Worm (Caenorhabditis elegans): Measurements from ENCODE around the gene apc-11.
A peak's percentile ranks its signal among the peaks of the same experiment; 100 is the strongest.

apc-11 gene

DNA sequence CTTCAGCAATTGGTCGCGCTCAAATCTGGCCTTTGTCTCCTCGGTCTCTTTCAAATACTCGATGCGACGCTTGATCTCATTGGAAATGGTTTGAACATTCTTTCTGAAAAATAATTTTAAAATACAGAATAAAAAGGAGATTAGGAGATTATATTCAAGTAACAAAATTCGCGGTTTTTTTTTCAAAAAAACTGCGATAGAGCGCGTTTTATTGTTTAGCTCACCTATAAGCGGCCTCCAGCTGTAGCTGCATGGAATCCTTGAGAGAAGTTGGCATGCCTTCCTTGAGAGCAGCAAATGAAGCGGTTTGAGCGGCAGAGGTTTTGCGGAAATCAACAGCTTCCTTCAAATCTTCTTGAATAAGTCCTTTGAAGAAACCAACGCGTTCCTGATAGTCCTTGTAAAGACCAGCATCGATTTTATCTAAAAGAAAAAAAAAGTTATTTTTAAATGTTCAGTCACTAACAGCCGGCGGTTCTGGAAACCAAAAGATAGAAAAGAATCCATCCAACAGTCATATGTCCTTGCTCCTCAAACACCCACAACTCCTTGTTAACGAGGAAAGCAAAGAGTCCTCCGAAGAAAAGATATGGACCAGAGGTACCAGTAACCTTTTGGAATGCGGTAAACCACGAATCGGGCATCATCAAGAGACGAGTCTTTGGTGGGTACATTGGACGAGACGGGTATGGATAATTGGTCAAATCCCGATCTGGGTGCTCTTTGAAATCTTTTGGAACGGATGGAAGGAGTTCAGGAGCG, 719 bp upstream of the apc-11 start:
- TF ChIP-seq W03F9.2 (tag; optimal IDR thresholded peaks at IDR 0.05) (no peak), him-1 (tag; optimal IDR thresholded peaks at IDR 0.05) (no peak), dao-5 (tag; optimal IDR thresholded peaks at IDR 0.05) (no peak)

DNA sequence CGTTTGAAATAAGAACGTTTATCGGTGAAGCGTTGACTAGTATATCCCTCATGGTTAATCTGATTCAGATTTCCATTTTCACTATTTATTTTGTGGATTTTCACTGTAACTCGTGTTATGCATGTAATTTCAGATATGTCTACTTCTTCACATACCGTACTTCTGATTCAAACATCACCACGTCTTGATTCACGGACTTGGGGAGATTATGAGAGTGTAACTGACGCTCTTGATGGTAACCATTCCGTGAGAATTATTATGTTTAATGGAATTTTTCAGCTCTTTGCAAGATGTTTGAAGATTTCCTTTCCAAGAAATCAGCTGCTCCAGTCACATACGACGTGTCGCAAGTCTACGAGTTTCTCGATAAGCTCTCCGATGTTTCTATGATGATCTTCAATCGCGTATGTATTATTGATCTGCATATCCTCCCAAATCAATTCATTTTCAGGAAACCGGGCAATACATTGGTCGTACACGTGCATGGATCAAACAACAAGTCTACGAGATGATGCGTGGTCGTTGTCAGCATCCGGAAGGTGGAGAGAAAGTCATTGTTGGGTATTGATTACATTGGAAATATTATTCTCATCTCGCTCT, 1.0 kb downstream of the apc-11 start, which contains the start of gene erh-2:
Gene erh-2, plus strand, starts transcription at position 134 of the 600 bp plus-strand sequence.
- TF ChIP-seq dao-5 (tag; optimal IDR thresholded peaks at IDR 0.05) (no peak), W03F9.2 (tag; optimal IDR thresholded peaks at IDR 0.05) (no peak), him-1 (tag; optimal IDR thresholded peaks at IDR 0.05) (no peak)

DNA sequence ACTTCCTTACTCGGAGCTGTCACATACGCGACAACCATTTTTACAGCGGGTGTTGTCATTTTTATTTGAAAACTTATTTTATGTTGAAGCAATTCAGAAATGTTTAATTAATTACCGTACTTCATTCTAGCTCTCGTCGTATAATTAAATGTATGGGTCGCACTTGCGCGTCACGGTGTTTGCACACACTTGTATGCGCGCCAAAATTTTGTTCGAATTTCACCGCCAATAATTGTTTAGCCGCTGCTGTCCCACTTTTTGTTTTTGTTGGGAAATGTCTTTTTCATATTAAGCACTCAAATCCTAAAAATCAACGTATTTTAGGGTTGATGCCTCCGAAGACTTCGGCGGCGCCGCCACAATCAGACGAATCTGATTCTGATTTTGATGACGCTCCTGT, 7.0 kb downstream of the apc-11 start, which contains the start of the genes F35G12.7 and smc-4:
Gene F35G12.7, minus strand, starts transcription at position 154 of the 400 bp plus-strand sequence.
Gene smc-4, plus strand, starts transcription at position 325 of the 400 bp plus-strand sequence.
- TF ChIP-seq him-1 (tag; optimal IDR thresholded peaks at IDR 0.05) = no peak
- no peak for TF ChIP-seq W03F9.2 (tag; optimal IDR thresholded peaks at IDR 0.05)

DNA sequence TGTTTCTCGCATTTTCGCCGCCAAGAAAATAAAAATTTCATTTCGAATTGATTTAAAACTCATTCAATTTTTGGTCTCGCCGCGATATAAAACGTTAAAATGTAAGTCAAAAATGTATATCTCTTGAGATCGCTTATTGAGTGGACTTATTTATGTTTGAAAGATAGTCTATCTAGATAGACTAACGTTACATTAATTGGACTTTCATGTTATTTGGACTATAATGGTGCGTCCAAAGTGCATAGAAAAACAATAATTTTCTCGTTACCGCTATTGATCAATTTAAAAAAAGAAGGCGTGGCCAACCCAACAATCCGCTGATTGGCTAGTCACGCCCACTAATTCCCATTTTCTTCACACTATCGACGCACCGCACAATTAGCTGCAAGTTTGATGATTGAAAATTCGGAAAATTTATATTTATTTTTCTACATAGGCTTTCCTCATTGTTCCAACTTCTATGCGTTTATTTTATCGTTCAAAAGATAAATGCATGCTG, 10.1 kb downstream of the apc-11 start, which contains the start of gene F35G12.5:
Gene F35G12.5, plus strand, starts transcription at position 51 of the 499 bp plus-strand sequence.
- TF ChIP-seq W03F9.2 (tag; optimal IDR thresholded peaks at IDR 0.05) = no peak
- no peak for TF ChIP-seq him-1 (tag; optimal IDR thresholded peaks at IDR 0.05)
- no peak for TF ChIP-seq dao-5 (tag; optimal IDR thresholded peaks at IDR 0.05)

DNA sequence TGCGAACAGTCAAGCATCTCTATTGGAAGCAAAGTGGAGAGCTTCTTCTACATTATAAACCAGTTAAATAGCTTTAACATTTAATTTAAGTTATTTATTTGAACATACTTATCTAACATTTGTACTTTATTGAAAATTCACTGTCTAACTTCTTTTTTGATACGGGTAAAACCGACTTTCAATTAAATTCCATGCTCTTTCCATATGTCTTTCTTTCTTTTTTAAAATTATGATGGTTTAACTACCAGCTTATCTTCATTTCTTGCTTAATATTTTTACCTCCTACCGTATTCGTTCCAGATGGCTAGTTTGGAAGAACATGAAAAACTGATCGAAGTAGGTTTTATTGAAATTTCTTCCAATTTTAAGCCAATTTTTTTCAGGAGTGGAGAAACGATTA, 12.7 kb downstream of the apc-11 start, which contains the start of gene F35G12.12:
Gene F35G12.12, plus strand, starts transcription at position 301 of the 400 bp plus-strand sequence.
- TF ChIP-seq him-1 (tag; optimal IDR thresholded peaks at IDR 0.05) = no peak
- no peak for TF ChIP-seq W03F9.2 (tag; optimal IDR thresholded peaks at IDR 0.05)
- no peak for TF ChIP-seq dao-5 (tag; optimal IDR thresholded peaks at IDR 0.05)

DNA sequence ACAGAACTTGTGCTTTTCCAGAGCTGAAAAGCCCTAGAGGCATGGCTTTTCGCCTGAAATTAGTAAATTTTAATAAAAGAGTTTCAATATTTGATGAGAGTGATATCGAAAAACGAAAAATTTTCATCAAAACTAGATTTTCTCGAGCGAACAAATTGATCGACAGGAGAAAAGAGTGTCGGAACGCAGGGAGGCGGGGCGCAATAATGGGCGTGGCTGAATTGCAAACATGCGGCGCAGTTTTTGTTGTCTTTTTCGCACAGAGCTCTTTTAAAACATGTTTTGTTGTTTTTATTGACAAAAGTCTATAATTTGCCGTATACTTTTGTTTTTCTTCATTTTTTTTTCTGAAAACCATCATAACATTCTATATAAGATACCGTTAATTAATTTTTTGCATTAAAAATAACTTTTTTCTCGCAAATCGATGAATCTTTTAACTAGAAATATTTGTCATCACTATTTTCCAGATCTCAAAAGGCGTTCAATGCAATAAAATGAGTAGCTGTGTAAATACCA, 15.8 kb downstream of the apc-11 start, which contains the start of the genes sel-5 and wdr-48:
Gene sel-5, minus strand, starts transcription at position 53 of the 519 bp plus-strand sequence.
Gene wdr-48, plus strand, starts transcription at position 469 of the 519 bp plus-strand sequence.
- TF ChIP-seq him-1 (tag; optimal IDR thresholded peaks at IDR 0.05) (no peak), W03F9.2 (tag; optimal IDR thresholded peaks at IDR 0.05) (peak; percentile 48)

DNA sequence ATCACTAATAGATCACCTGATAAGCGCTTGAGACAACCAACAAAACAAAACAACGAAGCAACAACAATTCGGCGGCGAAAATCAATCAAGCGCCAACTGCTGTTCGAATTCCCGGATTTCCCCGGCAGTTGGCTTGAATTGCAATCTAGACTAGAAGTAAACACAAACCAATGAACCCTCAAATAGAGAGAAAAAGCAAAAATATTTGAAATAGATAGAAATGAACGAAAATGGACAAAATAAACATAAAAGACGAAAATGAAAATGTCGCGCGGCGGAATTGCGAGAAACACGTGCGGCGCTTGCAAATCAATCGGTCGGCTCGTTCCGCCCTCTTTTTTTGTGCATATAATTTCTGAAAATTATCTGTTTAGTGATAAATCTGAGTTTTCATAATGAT, 25.8 kb downstream of the apc-11 start, which contains the start of gene idhg-1:
Gene idhg-1, plus strand, starts transcription at position 343 of the 400 bp plus-strand sequence.
- peak; percentile 66 for TF ChIP-seq him-1 (tag; optimal IDR thresholded peaks at IDR 0.05)
- TF ChIP-seq dao-5 (tag; optimal IDR thresholded peaks at IDR 0.05) = peak; percentile 54
- peak; percentile 80 for TF ChIP-seq W03F9.2 (tag; optimal IDR thresholded peaks at IDR 0.05)

DNA sequence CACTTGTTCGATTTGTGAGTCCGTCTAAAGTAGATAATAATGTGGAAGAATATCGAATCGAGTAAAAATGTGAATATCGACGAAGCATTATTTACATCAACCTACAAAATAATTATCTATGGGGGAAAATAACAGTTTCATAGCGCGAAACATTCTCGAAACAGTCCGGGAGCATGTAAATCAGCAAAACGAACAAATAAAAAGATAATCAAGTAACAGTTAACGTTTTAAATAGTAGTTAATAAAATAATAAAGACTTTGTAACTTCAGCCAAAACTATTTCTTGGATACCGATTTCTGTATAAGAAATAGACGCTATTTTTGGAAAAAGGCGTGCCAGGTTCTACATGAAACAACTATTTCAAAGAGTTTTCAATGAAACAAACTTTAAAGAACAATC, 26.2 kb downstream of the apc-11 start, which contains the start of gene mlcd-1:
Gene mlcd-1, minus strand, starts transcription at position 101 of the 400 bp plus-strand sequence.
- TF ChIP-seq dao-5 (tag; optimal IDR thresholded peaks at IDR 0.05) (no peak), him-1 (tag; optimal IDR thresholded peaks at IDR 0.05) (no peak), W03F9.2 (tag; optimal IDR thresholded peaks at IDR 0.05) (no peak)

DNA sequence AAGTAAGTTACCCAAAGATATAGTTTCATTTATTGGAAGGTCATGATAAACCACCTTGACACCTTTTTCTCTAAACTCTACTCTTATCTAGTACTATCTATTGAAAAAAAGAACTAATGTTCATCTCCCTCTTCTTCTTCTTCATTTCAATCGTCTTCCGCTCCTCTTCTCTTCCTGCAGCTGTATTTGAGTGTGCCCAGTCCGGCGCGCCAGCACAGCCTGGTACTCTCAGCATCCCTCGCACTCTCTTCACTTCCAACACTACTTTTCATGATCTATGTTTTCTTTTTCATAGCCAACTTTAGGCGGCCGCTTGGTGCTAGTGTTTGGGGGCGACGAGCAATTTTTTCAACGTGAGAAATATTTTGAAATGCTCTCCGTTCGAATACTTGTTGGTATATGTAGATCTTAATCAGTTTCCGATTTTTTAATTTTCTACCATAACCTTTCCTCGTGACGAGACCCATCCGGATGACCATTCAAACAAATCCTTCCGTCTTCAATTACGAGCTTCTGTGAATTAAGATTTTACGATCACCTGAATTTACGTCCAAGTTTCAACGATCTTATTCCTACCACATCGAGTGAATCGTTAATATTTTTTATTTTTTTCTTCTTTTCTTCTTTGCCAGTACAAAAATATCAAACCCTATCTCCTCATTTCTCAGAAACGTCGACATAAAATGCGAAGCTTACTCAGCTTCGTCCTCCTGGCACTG, 32.0 kb downstream of the apc-11 start, which contains the start of gene pan-1:
Gene pan-1, plus strand, starts transcription at position 669 of the 719 bp plus-strand sequence.
- TF ChIP-seq him-1 (tag; optimal IDR thresholded peaks at IDR 0.05) (no peak), W03F9.2 (tag; optimal IDR thresholded peaks at IDR 0.05) (peak; percentile 43)

DNA sequence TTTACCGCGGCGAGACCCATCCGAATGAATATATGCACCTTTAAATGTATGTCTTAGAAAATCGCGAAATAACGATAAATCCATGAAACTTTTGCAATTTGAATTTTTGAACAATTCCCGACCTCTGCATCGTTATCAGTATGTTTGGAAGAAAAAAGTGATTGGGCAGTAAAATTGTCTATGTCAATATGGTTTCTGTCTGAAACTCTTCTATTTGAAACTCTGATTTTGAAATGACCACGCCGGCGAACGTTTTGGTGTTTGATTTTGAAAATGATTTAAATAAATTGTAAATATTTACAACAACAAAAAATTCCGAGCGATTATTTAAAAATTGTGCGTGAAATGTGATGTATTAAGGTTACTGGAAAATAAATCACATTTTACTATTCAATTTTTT, 32.9 kb downstream of the apc-11 start:
- TF ChIP-seq him-1 (tag; optimal IDR thresholded peaks at IDR 0.05) = no peak
- TF ChIP-seq dao-5 (tag; optimal IDR thresholded peaks at IDR 0.05) = no peak
- no peak for TF ChIP-seq W03F9.2 (tag; optimal IDR thresholded peaks at IDR 0.05)

DNA sequence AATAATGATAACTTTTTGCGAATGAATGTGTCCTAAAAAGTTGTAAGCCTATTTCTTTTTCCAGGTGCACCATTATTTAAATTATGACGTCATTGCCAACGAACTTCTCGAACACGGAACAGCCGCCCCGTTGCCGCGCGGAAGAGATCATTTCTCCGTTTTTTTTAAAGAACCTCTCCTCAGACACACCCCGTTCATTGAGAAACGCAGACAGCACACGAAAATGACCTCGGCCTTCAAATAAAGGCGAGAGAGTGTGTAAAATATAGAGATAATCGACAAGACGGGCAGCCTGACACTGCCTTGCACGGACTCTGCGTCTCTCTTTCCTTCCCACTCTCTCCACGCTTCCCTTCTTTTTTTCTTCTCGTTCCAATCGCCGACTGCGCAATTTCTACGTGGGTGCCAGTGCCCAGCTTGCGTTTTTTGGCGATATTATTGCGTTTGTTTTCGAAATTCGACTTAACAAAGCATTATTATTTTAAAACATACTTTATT, 33.8 kb downstream of the apc-11 start:
- peak; percentile 34 for TF ChIP-seq W03F9.2 (tag; optimal IDR thresholded peaks at IDR 0.05)
- peak; percentile 7 for TF ChIP-seq him-1 (tag; optimal IDR thresholded peaks at IDR 0.05)
- TF ChIP-seq dao-5 (tag; optimal IDR thresholded peaks at IDR 0.05) = no peak

DNA sequence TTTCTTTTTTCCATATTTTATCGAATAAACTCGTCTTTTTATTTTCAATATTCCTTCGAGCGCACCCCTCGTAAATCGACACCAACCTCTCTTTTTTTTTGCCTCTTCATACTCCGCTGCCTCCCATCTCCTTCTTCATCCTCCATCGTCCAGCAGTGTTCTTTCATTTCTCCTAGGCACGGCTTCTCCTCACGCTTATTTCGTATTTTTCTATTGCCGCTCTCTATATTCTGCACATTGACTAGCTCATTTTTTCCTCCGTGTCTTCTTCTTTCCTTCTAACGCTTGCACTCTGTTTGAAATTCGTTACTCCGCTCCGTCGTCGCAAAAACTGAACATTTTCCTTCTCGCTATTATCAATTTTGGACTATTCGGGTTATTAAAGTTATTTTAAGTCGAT, 38.9 kb downstream of the apc-11 start:
- TF ChIP-seq dao-5 (tag; optimal IDR thresholded peaks at IDR 0.05) = no peak
- no peak for TF ChIP-seq W03F9.2 (tag; optimal IDR thresholded peaks at IDR 0.05)
- no peak for TF ChIP-seq him-1 (tag; optimal IDR thresholded peaks at IDR 0.05)

DNA sequence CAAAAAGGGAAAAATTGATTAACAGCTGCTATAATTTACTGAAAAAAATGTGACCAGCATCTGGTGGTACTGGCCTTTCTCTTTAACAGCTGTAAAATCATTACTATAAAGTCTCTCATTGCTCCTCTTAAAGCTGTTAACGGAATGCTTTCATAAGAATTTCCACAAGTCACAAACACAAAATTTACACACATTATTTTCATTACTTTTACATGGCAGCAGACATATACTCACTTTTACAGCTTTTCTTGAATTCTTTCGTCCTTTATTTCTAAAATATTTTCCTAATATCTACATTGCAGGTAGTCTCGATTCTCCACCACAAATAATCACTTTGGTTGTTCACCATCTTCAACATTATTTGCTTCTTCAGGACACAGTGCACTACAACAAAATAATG, 40.9 kb downstream of the apc-11 start, which contains the start of gene imph-1:
Gene imph-1, plus strand, starts transcription at position 301 of the 400 bp plus-strand sequence.
- TF ChIP-seq him-1 (tag; optimal IDR thresholded peaks at IDR 0.05) (no peak), W03F9.2 (tag; optimal IDR thresholded peaks at IDR 0.05) (no peak), dao-5 (tag; optimal IDR thresholded peaks at IDR 0.05) (no peak)

Measured in whole organism, L4/young adult.